Worm (Caenorhabditis elegans) whole organism, L4 larva: ENCODE results near the gene ipla-7.
"Not testable (repeated sequence)": the region's sequence is repeated elsewhere in the genome, so short reads cannot be mapped to it uniquely, and the experiment has no call there.

Experiments used
- D1046.2 ChIP-seq: fragments of 200-800 bp; sonication (Bioruptor generic); IDR thresholded peaks from 2 replicates; pipeline ENCODE4 v1.3.6; 2022; ENCODE audit warnings: missing genetic modification characterization, missing compliant biosample characterization
- F44E2.7 ChIP-seq: fragments of 200-800 bp; sonication (Bioruptor generic); IDR thresholded peaks from 2 replicates; pipeline ENCODE4 v2.1.2; 2022; ENCODE audit warnings: missing genetic modification characterization, missing compliant biosample characterization
- T20F7.1 ChIP-seq: fragments of 200-800 bp; sonication (Bioruptor generic); optimal IDR thresholded peaks from 2 replicates; lab custom pipeline; 2018; ENCODE audit warnings: mild to moderate bottlenecking, missing genetic modification characterization, missing compliant biosample characterization
- T26A8.4 ChIP-seq: fragments of 200-800 bp; sonication (Bioruptor generic); IDR thresholded peaks from 2 replicates; pipeline ENCODE4 v1.3.6; 2022; ENCODE audit warnings: missing genetic modification characterization, missing compliant biosample characterization
- Y5F2A.4 ChIP-seq: fragments of 200-800 bp; sonication (Bioruptor generic); optimal IDR thresholded peaks from 2 replicates; lab custom pipeline; 2018; ENCODE audit warnings: mild to moderate bottlenecking, missing genetic modification characterization, missing compliant biosample characterization
- Y75B8A.6 ChIP-seq: fragments of 200-800 bp; sonication (Bioruptor generic); IDR thresholded peaks from 2 replicates; pipeline ENCODE4 v1.3.6; 2022; ENCODE audit warnings: missing genetic modification reagents, missing genetic modification characterization, missing compliant biosample characterization
- ZK337.2 ChIP-seq: fragments of 200-800 bp; sonication (Bioruptor generic); IDR thresholded peaks from 2 replicates; pipeline ENCODE4 v1.3.6; 2022; ENCODE audit warnings: missing genetic modification reagents, missing genetic modification characterization, missing compliant biosample characterization
- ZK546.5 ChIP-seq, 2 experiments: sonication (generic microtip); optimal IDR thresholded peaks; 2 replicates each; lab custom pipeline; 2017; ENCODE audit warnings: missing biosample characterization in 2 of 2, missing genetic modification characterization in 2 of 2
- aha-1 ChIP-seq: fragments of 150-350 bp; peaks from one replicate; lab custom pipeline; 2014; ENCODE audit warnings: missing biosample characterization, missing genetic modification characterization
- ceh-28 ChIP-seq: fragments of 150-350 bp; optimal IDR thresholded peaks from 2 replicates; lab custom pipeline; 2014; ENCODE audit warnings: missing biosample characterization, missing genetic modification reagents, missing genetic modification characterization
- ceh-44 ChIP-seq: fragments of 200-800 bp; sonication (Bioruptor generic); IDR thresholded peaks from 2 replicates; pipeline ENCODE4 v1.3.6; 2022; ENCODE audit warnings: missing genetic modification reagents, missing genetic modification characterization, missing compliant biosample characterization
- ceh-82 ChIP-seq: sonication (generic microtip); optimal IDR thresholded peaks from 2 replicates; lab custom pipeline; 2017; ENCODE audit warnings: missing biosample characterization, missing genetic modification characterization
- daf-16 ChIP-seq, 3 experiments: sonication (generic microtip); optimal IDR thresholded peaks; 2 replicates each; lab custom pipeline; 2016 to 2017; ENCODE audit warnings: missing genetic modification characterization in 3 of 3, missing genetic modification reagents in 3 of 3, mild to moderate bottlenecking in 2 of 3, missing compliant biosample characterization in 2 of 3, missing biosample characterization in 1 of 3, moderate library complexity in 1 of 3
- dve-1 ChIP-seq: sonication (generic microtip); optimal IDR thresholded peaks from 2 replicates; lab custom pipeline; 2017; ENCODE audit warnings: antibody characterized with exemption, mild to moderate bottlenecking, missing genetic modification characterization, missing compliant biosample characterization; ENCODE audit not compliant: insufficient read depth
- egl-27 ChIP-seq: sonication (generic microtip); optimal IDR thresholded peaks from 3 replicates; lab custom pipeline; 2017; ENCODE audit warnings: missing biosample characterization, missing genetic modification reagents, missing genetic modification characterization
- egl-43 ChIP-seq: fragments of 200-800 bp; sonication (Bioruptor generic); IDR thresholded peaks from 2 replicates; pipeline ENCODE4 v1.3.6; 2022; ENCODE audit warnings: missing genetic modification reagents, missing genetic modification characterization, missing compliant biosample characterization
- gei-8 ChIP-seq: fragments of 200-800 bp; sonication (Bioruptor generic); optimal IDR thresholded peaks from 2 replicates; lab custom pipeline; 2018; ENCODE audit warnings: mild to moderate bottlenecking, missing genetic modification characterization, missing compliant biosample characterization
- hlh-30 ChIP-seq: sonication (generic microtip); optimal IDR thresholded peaks from 2 replicates; lab custom pipeline; 2017; ENCODE audit warnings: antibody characterized with exemption, mild to moderate bottlenecking, missing genetic modification characterization, missing compliant biosample characterization; ENCODE audit not compliant: insufficient read depth
- lim-7 ChIP-seq: fragments of 200-800 bp; sonication (Bioruptor generic); IDR thresholded peaks from 2 replicates; pipeline ENCODE4 v1.3.6; 2022; ENCODE audit warnings: missing genetic modification characterization, missing compliant biosample characterization
- lin-1 ChIP-seq: fragments of 200-800 bp; sonication (Bioruptor generic); IDR thresholded peaks from 2 replicates; pipeline ENCODE4 v1.3.6; 2022; ENCODE audit warnings: missing genetic modification reagents, missing genetic modification characterization, missing compliant biosample characterization
- lin-13 ChIP-seq: fragments of 150-350 bp; optimal IDR thresholded peaks from 2 replicates; lab custom pipeline; 2014; ENCODE audit warnings: missing biosample characterization, missing genetic modification reagents, missing genetic modification characterization
- lin-15B ChIP-seq: fragments of 150-350 bp; sonication (generic microtip); optimal IDR thresholded peaks from 3 replicates; lab custom pipeline; 2014; ENCODE audit warnings: missing biosample characterization, missing genetic modification characterization
- lin-29 ChIP-seq: fragments of 200-800 bp; sonication (Bioruptor generic); IDR thresholded peaks from 2 replicates; pipeline ENCODE4 v1.3.6; 2022; ENCODE audit warnings: missing genetic modification reagents, missing genetic modification characterization, missing compliant biosample characterization
- lin-38 ChIP-seq: fragments of 200-800 bp; sonication (Bioruptor generic); IDR thresholded peaks from 2 replicates; pipeline ENCODE4 v1.3.6; 2022; ENCODE audit warnings: missing genetic modification reagents, missing genetic modification characterization, missing compliant biosample characterization
- madf-5 ChIP-seq, 2 experiments: fragments of 200-800 bp; sonication (Bioruptor generic); IDR thresholded peaks; 2 replicates each; pipeline ENCODE4 v1.3.6; 2022; ENCODE audit warnings: missing compliant biosample characterization in 2 of 2, missing genetic modification characterization in 2 of 2
- mdt-29 ChIP-seq: fragments of 200-800 bp; sonication (Bioruptor generic); IDR thresholded peaks from 2 replicates; pipeline ENCODE4 v1.3.6; 2022; ENCODE audit warnings: missing genetic modification reagents, missing genetic modification characterization, missing compliant biosample characterization
- mes-2 ChIP-seq: sonication (generic microtip); optimal IDR thresholded peaks from 2 replicates; lab custom pipeline; 2016; ENCODE audit warnings: missing genotype, mild to moderate bottlenecking, missing genetic modification characterization, missing compliant biosample characterization; ENCODE audit not compliant: poor library complexity, severe bottlenecking
- mxl-2 ChIP-seq: fragments of 200-800 bp; sonication (Bioruptor generic); conservative IDR thresholded peaks from 2 replicates; pipeline ENCODE4 v1.3.6; 2022; ENCODE audit warnings: missing genetic modification reagents, missing genetic modification characterization, missing compliant biosample characterization
- nhr-102 ChIP-seq: sonication (generic microtip); optimal IDR thresholded peaks from 2 replicates; lab custom pipeline; 2016; ENCODE audit warnings: mild to moderate bottlenecking, missing genetic modification characterization, moderate library complexity, missing compliant biosample characterization
- nhr-237 ChIP-seq: sonication (generic microtip); optimal IDR thresholded peaks from 2 replicates; lab custom pipeline; 2017; ENCODE audit warnings: missing biosample characterization, missing genetic modification characterization
- nhr-25 ChIP-seq: sonication (generic microtip); optimal IDR thresholded peaks from 2 replicates; lab custom pipeline; 2017; ENCODE audit warnings: missing genetic modification characterization, mild to moderate bottlenecking, missing compliant biosample characterization, antibody characterized with exemption, moderate library complexity, borderline replicate concordance; ENCODE audit not compliant: insufficient read depth
- nhr-28 ChIP-seq: fragments of 150-350 bp; optimal IDR thresholded peaks from 2 replicates; lab custom pipeline; 2014; ENCODE audit warnings: missing biosample characterization, missing genetic modification characterization
- nhr-42 ChIP-seq: fragments of 200-800 bp; sonication (Bioruptor generic); IDR thresholded peaks from 2 replicates; pipeline ENCODE4 v1.3.6; 2022; ENCODE audit warnings: missing genetic modification characterization, missing compliant biosample characterization
- nhr-6 ChIP-seq: fragments of 150-350 bp; optimal IDR thresholded peaks from 2 replicates; lab custom pipeline; 2014; ENCODE audit warnings: missing biosample characterization, missing genetic modification characterization
- pha-4 ChIP-seq, 2 experiments: fragments of 150-350 bp in 1 of 2; fragments of 200-800 bp in 1 of 2; sonication (Bioruptor generic) in 1 of 2; IDR thresholded peaks in 1 of 2; optimal IDR thresholded peaks in 1 of 2; 2 replicates each; pipeline versions ENCODE4 v1.3.6 to Lab custom; 2014 to 2022; ENCODE audit warnings: missing genetic modification characterization in 2 of 2, missing genetic modification reagents in 2 of 2, missing biosample characterization in 1 of 2, missing compliant biosample characterization in 1 of 2
- set-16 ChIP-seq: fragments of 200-800 bp; sonication (Bioruptor generic); IDR thresholded peaks from 2 replicates; pipeline ENCODE4 v1.3.6; 2022; ENCODE audit warnings: missing genetic modification reagents, missing genetic modification characterization, missing compliant biosample characterization
- unc-62 ChIP-seq, 3 experiments: fragments of 150-350 bp in 1 of 3; sonication (generic microtip); optimal IDR thresholded peaks in 2 of 3; peaks in 1 of 3; 1 replicate in 1 of 3; 2 replicates in 2 of 3; lab custom pipeline; 2014 to 2017; ENCODE audit warnings: missing biosample characterization in 3 of 3, missing genetic modification characterization in 3 of 3, missing genetic modification reagents in 3 of 3, missing genotype in 1 of 3
- zfp-2 ChIP-seq: sonication (generic microtip); optimal IDR thresholded peaks from 2 replicates; lab custom pipeline; 2016; ENCODE audit warnings: mild to moderate bottlenecking, missing genetic modification characterization, missing compliant biosample characterization
- zfp-3 ChIP-seq: fragments of 200-800 bp; sonication (Bioruptor generic); conservative IDR thresholded peaks from 2 replicates; pipeline ENCODE4 v1.3.6; 2022; ENCODE audit warnings: missing genetic modification reagents, missing genetic modification characterization, missing compliant biosample characterization
- zip-2 ChIP-seq: fragments of 150-350 bp; optimal IDR thresholded peaks from 2 replicates; lab custom pipeline; 2014; ENCODE audit warnings: missing biosample characterization, missing genetic modification characterization
- ztf-7 ChIP-seq: fragments of 150-350 bp; optimal IDR thresholded peaks from 2 replicates; lab custom pipeline; 2014; ENCODE audit warnings: missing biosample characterization, missing genetic modification characterization

The ipla-7 gene

ce11 chrIV:10036966-10037365 lies 25.7 kb downstream of the ipla-7 start, which contains the start of gene F44D12.10:
F44D12.10 (minus strand) TSS chrIV:10037066.
- TF ChIP-seq nhr-237 (tag; lab: Kevin White, UChicago) (no peak), mes-2 (tag; lab: Kevin White, UChicago) (no peak), nhr-6 (tag; lab: Kevin White, UChicago) (no peak), ceh-28 (tag; lab: Kevin White, UChicago) (no peak), egl-27 (no peak), unc-62 (GFP tag; optimal IDR thresholded peaks at IDR 0.05 in 1 of 2; lab: Kevin White, UChicago) (no peak), unc-62 (tag; optimal IDR thresholded peaks at IDR 0.05; lab: Kevin White, UChicago) (no peak), lin-15B (tag; lab: Kevin White, UChicago) (no peak), daf-16 (GFP tag; optimal IDR thresholded peaks at IDR 0.05; lab: Kevin White, UChicago) (no peak), daf-16 (tag; optimal IDR thresholded peaks at IDR 0.05; lab: Kevin White, UChicago) (no peak), zfp-3 (GFP tag; lab: Robert Waterston, UW) (no peak), lin-29 (GFP tag; lab: Robert Waterston, UW) (no peak), hlh-30 (no peak), mxl-2 (GFP tag; lab: Robert Waterston, UW) (no peak), lim-7 (GFP tag; lab: Robert Waterston, UW) (no peak), mdt-29 (GFP tag; lab: Robert Waterston, UW) (no peak), madf-5 (GFP tag; IDR thresholded peaks at IDR 0.05; lab: Robert Waterston, UW) (no peak), lin-13 (no peak), Y75B8A.6 (GFP tag; lab: Robert Waterston, UW) (no peak)

- no peak for TF ChIP-seq nhr-42 (GFP tag; lab: Robert Waterston, UW)
- TF ChIP-seq nhr-28 (tag; lab: Kevin White, UChicago): no peak
- TF ChIP-seq pha-4 (GFP tag; IDR thresholded peaks at IDR 0.05; lab: Robert Waterston, UW): no peak
- TF ChIP-seq pha-4 (tag; optimal IDR thresholded peaks at IDR 0.05; lab: Kevin White, UChicago): no peak
- TF ChIP-seq mes-2 (tag; lab: Kevin White, UChicago): no peak
- TF ChIP-seq ceh-44 (GFP tag; lab: Robert Waterston, UW): no peak
- TF ChIP-seq ZK337.2 (GFP tag; lab: Robert Waterston, UW): no peak
- no peak for TF ChIP-seq nhr-6 (tag; lab: Kevin White, UChicago)
- TF ChIP-seq mdt-29 (GFP tag; lab: Robert Waterston, UW): no peak
Observed at ce11 chrIV:10033053-10033452, 29.6 kb downstream of the ipla-7 start, which contains the start of gene F44D12.6. F44D12.6 (plus strand) TSS chrIV:10033353.

ce11 chrIV:10028779-10029178 lies 33.9 kb downstream of the ipla-7 start, which contains the start of the genes F44D12.16 and msd-2:
F44D12.16 (plus strand) TSS chrIV:10029079.
msd-2 (plus strand) TSS chrIV:10029083.
- TF ChIP-seq egl-27; aha-1 (tag; lab: Kevin White, UChicago); lin-38: not testable (repeated sequence)

- TF ChIP-seq zfp-2 (tag; lab: Kevin White, UChicago) (no peak), nhr-102 (tag; lab: Kevin White, UChicago) (no peak), F44E2.7 (GFP tag; lab: Robert Waterston, UW) (no peak), T20F7.1 (GFP tag; lab: Kevin White, UChicago) (no peak), ceh-82 (tag; lab: Kevin White, UChicago) (no peak)
Observed at ce11 chrIV:10027566-10027965, 35.1 kb downstream of the ipla-7 start, which contains the start of gene gipc-2. gipc-2 (minus strand) TSS chrIV:10027666.

- TF ChIP-seq set-16 (GFP tag; lab: Robert Waterston, UW): no peak
- TF ChIP-seq Y5F2A.4: no peak
- no peak for TF ChIP-seq nhr-42 (GFP tag; lab: Robert Waterston, UW)
- no peak for TF ChIP-seq ceh-82 (tag; lab: Kevin White, UChicago)
- no peak for TF ChIP-seq gei-8 (GFP tag; lab: Kevin White, UChicago)
- no peak for TF ChIP-seq dve-1 (tag; lab: Kevin White, UChicago)
- TF ChIP-seq nhr-25 (tag; lab: Kevin White, UChicago): no peak
- TF ChIP-seq ZK546.5 (tag; optimal IDR thresholded peaks at IDR 0.05; lab: Kevin White, UChicago): no peak
- no peak for TF ChIP-seq zip-2
- no peak for TF ChIP-seq egl-43
- no peak for TF ChIP-seq lin-1 (GFP tag; lab: Robert Waterston, UW)
- no peak for TF ChIP-seq lin-15B (tag; lab: Kevin White, UChicago)
- TF ChIP-seq lim-7 (GFP tag; lab: Robert Waterston, UW): no peak
- no peak for TF ChIP-seq D1046.2 (GFP tag; lab: Robert Waterston, UW)
- no peak for TF ChIP-seq egl-27
- TF ChIP-seq ztf-7: no peak
- no peak for TF ChIP-seq mdt-29 (GFP tag; lab: Robert Waterston, UW)
- TF ChIP-seq T26A8.4 (GFP tag; lab: Robert Waterston, UW): no peak
Observed at ce11 chrIV:10026129-10026528, 36.5 kb downstream of the ipla-7 start.
